Worm (Caenorhabditis elegans) whole organism, L4 larva: Measurements from ENCODE around the gene ceh-86.

ENCODE experiments used
- aly-2 ChIP-seq: sonication (generic microtip); optimal IDR thresholded peaks from 2 replicates; lab custom pipeline; 2018; ENCODE audit warnings: missing biosample characterization, missing genetic modification characterization
- ces-1 ChIP-seq: fragments of 150-350 bp; sonication (generic microtip); optimal IDR thresholded peaks from 4 replicates; lab custom pipeline; 2014; ENCODE audit warnings: missing biosample characterization, missing genetic modification reagents, missing genetic modification characterization
- fos-1 ChIP-seq: fragments of 150-350 bp; optimal IDR thresholded peaks from 2 replicates; lab custom pipeline; 2014; ENCODE audit warnings: missing biosample characterization, missing genetic modification characterization
- lin-15B ChIP-seq: fragments of 150-350 bp; sonication (generic microtip); optimal IDR thresholded peaks from 3 replicates; lab custom pipeline; 2014; ENCODE audit warnings: missing biosample characterization, missing genetic modification characterization
- lin-39 ChIP-seq: fragments of 150-350 bp; optimal IDR thresholded peaks from 2 replicates; lab custom pipeline; 2014; ENCODE audit warnings: missing biosample characterization, missing genetic modification reagents, missing genetic modification characterization
- mdl-1 ChIP-seq, 2 experiments: fragments of 150-350 bp in 1 of 2; sonication (generic microtip) in 1 of 2; optimal IDR thresholded peaks; 2 replicates each; lab custom pipeline; 2014 to 2017; ENCODE audit warnings: missing biosample characterization in 2 of 2, missing genetic modification characterization in 2 of 2
- nhr-28 ChIP-seq: fragments of 150-350 bp; optimal IDR thresholded peaks from 2 replicates; lab custom pipeline; 2014; ENCODE audit warnings: missing biosample characterization, missing genetic modification characterization
- nhr-48 ChIP-seq: sonication (generic microtip); optimal IDR thresholded peaks from 2 replicates; lab custom pipeline; 2016; ENCODE audit warnings: mild to moderate bottlenecking, missing genetic modification characterization, missing compliant biosample characterization
- nhr-77 ChIP-seq: fragments of 150-350 bp; optimal IDR thresholded peaks from 2 replicates; lab custom pipeline; 2014; ENCODE audit warnings: missing biosample characterization, missing genetic modification characterization
- pha-4 ChIP-seq, 2 experiments: fragments of 150-350 bp in 1 of 2; fragments of 200-800 bp in 1 of 2; sonication (Bioruptor generic) in 1 of 2; IDR thresholded peaks in 1 of 2; optimal IDR thresholded peaks in 1 of 2; 2 replicates each; pipeline versions ENCODE4 v1.3.6 to Lab custom; 2014 to 2022; ENCODE audit warnings: missing genetic modification characterization in 2 of 2, missing genetic modification reagents in 2 of 2, missing biosample characterization in 1 of 2, missing compliant biosample characterization in 1 of 2
- sdz-12 ChIP-seq: fragments of 200-800 bp; sonication (Bioruptor generic); optimal IDR thresholded peaks from 2 replicates; lab custom pipeline; 2018; ENCODE audit warnings: mild to moderate bottlenecking, missing genetic modification characterization, missing compliant biosample characterization
- skn-1 ChIP-seq: fragments of 150-350 bp; optimal IDR thresholded peaks from 2 replicates; lab custom pipeline; 2014; ENCODE audit warnings: missing biosample characterization, missing genetic modification characterization
- unc-62 ChIP-seq, 3 experiments: fragments of 150-350 bp in 1 of 3; sonication (generic microtip); optimal IDR thresholded peaks in 2 of 3; peaks in 1 of 3; 1 replicate in 1 of 3; 2 replicates in 2 of 3; lab custom pipeline; 2014 to 2017; ENCODE audit warnings: missing biosample characterization in 3 of 3, missing genetic modification characterization in 3 of 3, missing genetic modification reagents in 3 of 3, missing genotype in 1 of 3

DNA sequence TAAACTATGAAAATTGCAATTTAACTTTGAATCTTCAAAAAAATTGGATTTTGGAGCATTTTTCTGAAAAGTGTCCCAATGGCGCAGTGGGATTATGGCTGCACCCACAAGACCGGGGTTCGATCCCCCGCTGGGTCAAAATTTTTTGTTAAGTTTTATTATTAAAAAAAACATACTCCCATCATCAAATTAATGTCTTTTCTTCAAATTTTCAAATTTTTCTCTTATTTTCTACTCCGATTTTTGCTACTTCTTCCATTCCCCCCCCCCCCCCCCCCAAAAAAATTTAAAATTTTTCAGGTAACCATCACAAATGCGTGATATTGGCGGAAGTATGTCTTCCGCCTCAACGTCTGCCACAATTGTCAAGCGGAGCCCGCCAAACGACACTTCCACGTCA, 11.1 kb upstream of the ceh-86 start, which contains the start of gene vab-19:
- no peak for TF ChIP-seq nhr-77
- TF ChIP-seq pha-4 (GFP tag; IDR thresholded peaks at IDR 0.05; lab: Robert Waterston, UW) = no peak
- no peak for TF ChIP-seq pha-4 (tag; optimal IDR thresholded peaks at IDR 0.05; lab: Kevin White, UChicago)
- TF ChIP-seq skn-1 (tag; lab: Kevin White, UChicago) = no peak
- TF ChIP-seq nhr-48 (tag; lab: Kevin White, UChicago) = no peak
- no peak for TF ChIP-seq unc-62 (GFP tag; optimal IDR thresholded peaks at IDR 0.05 in 1 of 2; lab: Kevin White, UChicago)
- no peak for TF ChIP-seq unc-62 (tag; optimal IDR thresholded peaks at IDR 0.05; lab: Kevin White, UChicago)
- TF ChIP-seq nhr-28 (tag; lab: Kevin White, UChicago) = no peak
- TF ChIP-seq sdz-12 (GFP tag; lab: Kevin White, UChicago) = no peak
- no peak for TF ChIP-seq fos-1 (tag; lab: Kevin White, UChicago)
- no peak for TF ChIP-seq mdl-1 (tag; optimal IDR thresholded peaks at IDR 0.05; lab: Kevin White, UChicago)
- TF ChIP-seq lin-15B (tag; lab: Kevin White, UChicago) = no peak
- TF ChIP-seq lin-39 (tag; lab: Kevin White, UChicago) = no peak
- TF ChIP-seq aly-2 (tag; lab: Kevin White, UChicago) = no peak
- TF ChIP-seq ces-1 (GFP tag; lab: Kevin White, UChicago) = no peak
